Worm (Caenorhabditis elegans) whole organism, L4 larva: ENCODE data around the gene fipr-28.
A peak's percentile ranks its signal among the peaks of the same experiment; 100 is the strongest.

Source experiments
- F10B5.3 ChIP-seq: sonication (generic microtip); optimal IDR thresholded peaks from 2 replicates; lab custom pipeline; 2016; ENCODE audit warnings: mild to moderate bottlenecking, missing genetic modification characterization, missing compliant biosample characterization
- F26F4.8 ChIP-seq: fragments of 200-800 bp; sonication (Bioruptor generic); conservative IDR thresholded peaks from 2 replicates; pipeline ENCODE4 v1.3.6; 2022; ENCODE audit warnings: missing genetic modification characterization, missing compliant biosample characterization
- F49E8.2 ChIP-seq: sonication (generic microtip); optimal IDR thresholded peaks from 2 replicates; lab custom pipeline; 2016; ENCODE audit warnings: missing compliant biosample characterization, mild to moderate bottlenecking, missing genetic modification characterization, borderline replicate concordance
- T26A8.4 ChIP-seq: fragments of 200-800 bp; sonication (Bioruptor generic); IDR thresholded peaks from 2 replicates; pipeline ENCODE4 v1.3.6; 2022; ENCODE audit warnings: missing genetic modification characterization, missing compliant biosample characterization
- Y105C5A.15 ChIP-seq: fragments of 200-800 bp; sonication (Bioruptor generic); IDR thresholded peaks from 2 replicates; pipeline ENCODE4 v1.3.6; 2022; ENCODE audit warnings: missing genetic modification characterization, missing compliant biosample characterization
- Y48G9A.11 ChIP-seq: fragments of 200-800 bp; sonication (Bioruptor generic); IDR thresholded peaks from 2 replicates; pipeline ENCODE4 v1.3.6; 2022; ENCODE audit warnings: missing genetic modification reagents, missing genetic modification characterization, missing compliant biosample characterization
- ZK337.2 ChIP-seq: fragments of 200-800 bp; sonication (Bioruptor generic); IDR thresholded peaks from 2 replicates; pipeline ENCODE4 v1.3.6; 2022; ENCODE audit warnings: missing genetic modification reagents, missing genetic modification characterization, missing compliant biosample characterization
- aly-2 ChIP-seq: sonication (generic microtip); optimal IDR thresholded peaks from 2 replicates; lab custom pipeline; 2018; ENCODE audit warnings: missing biosample characterization, missing genetic modification characterization
- ama-1 ChIP-seq: fragments of 150-350 bp; optimal IDR thresholded peaks from 2 replicates; lab custom pipeline; 2014; ENCODE audit warnings: inconsistent platforms, mixed read lengths
- ceh-44 ChIP-seq: fragments of 200-800 bp; sonication (Bioruptor generic); IDR thresholded peaks from 2 replicates; pipeline ENCODE4 v1.3.6; 2022; ENCODE audit warnings: missing genetic modification reagents, missing genetic modification characterization, missing compliant biosample characterization
- ceh-62 ChIP-seq: sonication (generic microtip); optimal IDR thresholded peaks from 2 replicates; lab custom pipeline; 2017; ENCODE audit warnings: missing biosample characterization, missing genetic modification characterization
- daf-19 ChIP-seq: fragments of 200-800 bp; sonication (Bioruptor generic); conservative IDR thresholded peaks from 2 replicates; pipeline ENCODE4 v1.3.6; 2022; ENCODE audit warnings: missing genetic modification characterization, missing compliant biosample characterization
- daf-8 ChIP-seq: fragments of 200-800 bp; sonication (Bioruptor generic); IDR thresholded peaks from 2 replicates; pipeline ENCODE4 v1.3.6; 2022; ENCODE audit warnings: missing genetic modification characterization, missing compliant biosample characterization
- dmd-6 ChIP-seq: fragments of 200-800 bp; sonication (Bioruptor generic); IDR thresholded peaks from 2 replicates; pipeline ENCODE4 v1.3.6; 2022; ENCODE audit warnings: missing genetic modification reagents, missing genetic modification characterization, missing compliant biosample characterization
- dmd-8 ChIP-seq: fragments of 200-800 bp; sonication (Bioruptor generic); IDR thresholded peaks from 2 replicates; pipeline ENCODE4 v1.3.6; 2022; ENCODE audit warnings: missing genetic modification characterization, missing compliant biosample characterization
- dmd-9 ChIP-seq: fragments of 200-800 bp; sonication (Bioruptor generic); IDR thresholded peaks from 2 replicates; pipeline ENCODE4 v1.3.6; 2022; ENCODE audit warnings: missing genetic modification reagents, missing genetic modification characterization, missing compliant biosample characterization
- dpl-1 ChIP-seq: fragments of 150-350 bp; optimal IDR thresholded peaks from 2 replicates; lab custom pipeline; 2014; ENCODE audit warnings: missing biosample characterization, missing genetic modification reagents, missing genetic modification characterization
- duxl-1 ChIP-seq: sonication (generic microtip); optimal IDR thresholded peaks from 2 replicates; lab custom pipeline; 2016; ENCODE audit warnings: mild to moderate bottlenecking, missing genetic modification characterization, moderate library complexity, missing compliant biosample characterization; ENCODE audit not compliant: poor library complexity
- dve-1 ChIP-seq: sonication (generic microtip); optimal IDR thresholded peaks from 2 replicates; lab custom pipeline; 2017; ENCODE audit warnings: antibody characterized with exemption, mild to moderate bottlenecking, missing genetic modification characterization, missing compliant biosample characterization; ENCODE audit not compliant: insufficient read depth
- fkh-10 ChIP-seq: fragments of 150-350 bp; optimal IDR thresholded peaks from 2 replicates; lab custom pipeline; 2014; ENCODE audit warnings: missing biosample characterization, missing genetic modification reagents, missing genetic modification characterization
- fos-1 ChIP-seq: fragments of 150-350 bp; optimal IDR thresholded peaks from 2 replicates; lab custom pipeline; 2014; ENCODE audit warnings: missing biosample characterization, missing genetic modification characterization
- hlh-11 ChIP-seq: fragments of 200-800 bp; sonication (Bioruptor generic); optimal IDR thresholded peaks from 2 replicates; lab custom pipeline; 2018; ENCODE audit warnings: mild to moderate bottlenecking, missing genetic modification characterization, missing compliant biosample characterization
- jun-1 ChIP-seq: fragments of 150-350 bp; optimal IDR thresholded peaks from 2 replicates; lab custom pipeline; 2014; ENCODE audit warnings: missing biosample characterization, missing genetic modification reagents, missing genetic modification characterization
- lim-7 ChIP-seq: fragments of 200-800 bp; sonication (Bioruptor generic); IDR thresholded peaks from 2 replicates; pipeline ENCODE4 v1.3.6; 2022; ENCODE audit warnings: missing genetic modification characterization, missing compliant biosample characterization
- lin-1 ChIP-seq: fragments of 200-800 bp; sonication (Bioruptor generic); IDR thresholded peaks from 2 replicates; pipeline ENCODE4 v1.3.6; 2022; ENCODE audit warnings: missing genetic modification reagents, missing genetic modification characterization, missing compliant biosample characterization
- lin-15B ChIP-seq: fragments of 150-350 bp; sonication (generic microtip); optimal IDR thresholded peaks from 3 replicates; lab custom pipeline; 2014; ENCODE audit warnings: missing biosample characterization, missing genetic modification characterization
- lin-29 ChIP-seq: fragments of 200-800 bp; sonication (Bioruptor generic); IDR thresholded peaks from 2 replicates; pipeline ENCODE4 v1.3.6; 2022; ENCODE audit warnings: missing genetic modification reagents, missing genetic modification characterization, missing compliant biosample characterization
- lin-38 ChIP-seq: fragments of 200-800 bp; sonication (Bioruptor generic); IDR thresholded peaks from 2 replicates; pipeline ENCODE4 v1.3.6; 2022; ENCODE audit warnings: missing genetic modification reagents, missing genetic modification characterization, missing compliant biosample characterization
- mxl-3 ChIP-seq: fragments of 200-800 bp; sonication (Bioruptor generic); optimal IDR thresholded peaks from 2 replicates; lab custom pipeline; 2018; ENCODE audit warnings: mild to moderate bottlenecking, missing genetic modification characterization, missing compliant biosample characterization
- nhr-111 ChIP-seq: fragments of 200-800 bp; sonication (Bioruptor generic); optimal IDR thresholded peaks from 2 replicates; lab custom pipeline; 2018; ENCODE audit warnings: mild to moderate bottlenecking, missing genetic modification characterization, missing compliant biosample characterization
- nhr-237 ChIP-seq: sonication (generic microtip); optimal IDR thresholded peaks from 2 replicates; lab custom pipeline; 2017; ENCODE audit warnings: missing biosample characterization, missing genetic modification characterization
- nhr-28 ChIP-seq: fragments of 150-350 bp; optimal IDR thresholded peaks from 2 replicates; lab custom pipeline; 2014; ENCODE audit warnings: missing biosample characterization, missing genetic modification characterization
- nhr-41 ChIP-seq: fragments of 200-800 bp; sonication (Bioruptor generic); IDR thresholded peaks from 2 replicates; pipeline ENCODE4 v1.3.6; 2022; ENCODE audit warnings: missing genetic modification reagents, missing genetic modification characterization, missing compliant biosample characterization
- nhr-48 ChIP-seq: sonication (generic microtip); optimal IDR thresholded peaks from 2 replicates; lab custom pipeline; 2016; ENCODE audit warnings: mild to moderate bottlenecking, missing genetic modification characterization, missing compliant biosample characterization
- nhr-6 ChIP-seq: fragments of 150-350 bp; optimal IDR thresholded peaks from 2 replicates; lab custom pipeline; 2014; ENCODE audit warnings: missing biosample characterization, missing genetic modification characterization
- nhr-77 ChIP-seq: fragments of 150-350 bp; optimal IDR thresholded peaks from 2 replicates; lab custom pipeline; 2014; ENCODE audit warnings: missing biosample characterization, missing genetic modification characterization
- pqm-1 ChIP-seq: sonication (generic microtip); optimal IDR thresholded peaks from 2 replicates; lab custom pipeline; 2017; ENCODE audit warnings: missing biosample characterization, missing genetic modification characterization
- set-16 ChIP-seq: fragments of 200-800 bp; sonication (Bioruptor generic); IDR thresholded peaks from 2 replicates; pipeline ENCODE4 v1.3.6; 2022; ENCODE audit warnings: missing genetic modification reagents, missing genetic modification characterization, missing compliant biosample characterization
- skn-1 ChIP-seq: fragments of 150-350 bp; optimal IDR thresholded peaks from 2 replicates; lab custom pipeline; 2014; ENCODE audit warnings: missing biosample characterization, missing genetic modification characterization
- snpc-1.2 ChIP-seq: fragments of 200-800 bp; sonication (Bioruptor generic); IDR thresholded peaks from 2 replicates; pipeline ENCODE4 v1.3.6; 2022; ENCODE audit warnings: missing genetic modification reagents, missing genetic modification characterization, missing compliant biosample characterization
- spr-1 ChIP-seq: sonication (generic microtip); optimal IDR thresholded peaks from 2 replicates; lab custom pipeline; 2016; ENCODE audit warnings: mild to moderate bottlenecking, missing genetic modification characterization, missing compliant biosample characterization
- unc-130 ChIP-seq: sonication (generic microtip); optimal IDR thresholded peaks from 2 replicates; lab custom pipeline; 2016; ENCODE audit warnings: missing genetic modification reagents, missing genetic modification characterization, missing compliant biosample characterization
- unc-62 ChIP-seq, 3 experiments: fragments of 150-350 bp in 1 of 3; sonication (generic microtip); optimal IDR thresholded peaks in 2 of 3; peaks in 1 of 3; 1 replicate in 1 of 3; 2 replicates in 2 of 3; lab custom pipeline; 2014 to 2017; ENCODE audit warnings: missing biosample characterization in 3 of 3, missing genetic modification characterization in 3 of 3, missing genetic modification reagents in 3 of 3, missing genotype in 1 of 3
- vab-7 ChIP-seq: fragments of 200-800 bp; sonication (Bioruptor generic); IDR thresholded peaks from 2 replicates; pipeline ENCODE4 v1.3.6; 2022; ENCODE audit warnings: missing genetic modification reagents, missing genetic modification characterization, missing compliant biosample characterization

fipr-28 gene

DNA sequence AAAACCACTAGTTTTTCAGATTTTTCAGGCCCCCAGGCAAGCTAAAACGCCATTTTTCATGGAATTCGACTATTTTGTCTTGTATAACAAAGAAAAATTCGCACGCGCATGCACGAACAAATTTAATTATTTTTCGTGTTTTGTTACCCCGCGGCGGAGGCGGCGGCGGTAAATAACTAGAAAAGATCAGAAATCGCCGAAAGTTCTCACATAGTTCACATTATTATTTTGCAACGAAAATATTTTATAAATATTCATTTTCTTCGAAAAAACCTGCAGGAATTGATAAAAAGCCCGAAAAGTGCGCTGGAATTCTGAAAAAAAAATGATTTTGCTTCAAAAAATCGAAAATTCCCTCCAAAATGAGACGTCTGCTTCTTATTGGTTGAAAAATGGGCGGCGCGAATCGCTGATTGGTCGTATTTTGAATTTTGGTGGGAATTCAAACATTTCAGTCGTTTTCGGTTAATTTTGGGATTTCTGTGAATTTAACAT lies 29.8 kb downstream of the fipr-28 start (continued):
- no peak; the same call in 1 of the 2 replicates for TF ChIP-seq T26A8.4 (GFP tag; lab: Robert Waterston, UW)
- no peak for TF ChIP-seq nhr-28 (tag; lab: Kevin White, UChicago)
- TF ChIP-seq dmd-6 (GFP tag; lab: Robert Waterston, UW), result no peak
- TF ChIP-seq snpc-1.2, result no peak; the same call in 1 of the 2 replicates
- TF ChIP-seq lin-15B (tag; lab: Kevin White, UChicago), result no peak
- no peak for TF ChIP-seq daf-8
- no peak for TF ChIP-seq nhr-237 (tag; lab: Kevin White, UChicago)
- TF ChIP-seq Y105C5A.15 (GFP tag; lab: Robert Waterston, UW), result no peak
- no peak for TF ChIP-seq nhr-6 (tag; lab: Kevin White, UChicago)
- peak; percentile 48 for TF ChIP-seq F10B5.3 (tag; lab: Kevin White, UChicago)
- peak; percentile 62 for TF ChIP-seq lin-38 (GFP tag; lab: Robert Waterston, UW)
- TF ChIP-seq dmd-9, result no peak
- no peak for TF ChIP-seq ceh-44 (GFP tag; lab: Robert Waterston, UW)
- no peak for TF ChIP-seq nhr-48 (tag; lab: Kevin White, UChicago)
- TF ChIP-seq vab-7 (GFP tag; lab: Robert Waterston, UW), result no peak
- TF ChIP-seq fos-1 (tag; lab: Kevin White, UChicago), result no peak
- no peak for TF ChIP-seq mxl-3 (GFP tag; lab: Kevin White, UChicago)
- TF ChIP-seq jun-1 (tag; lab: Kevin White, UChicago), result no peak
- TF ChIP-seq fkh-10, result no peak
- TF ChIP-seq nhr-111, result no peak
- TF ChIP-seq spr-1, result peak; percentile 32
- TF ChIP-seq lin-1 (GFP tag; lab: Robert Waterston, UW), result no peak
- TF ChIP-seq dmd-8 (GFP tag; lab: Robert Waterston, UW), result no peak
- TF ChIP-seq hlh-11 (tag; lab: Kevin White, UChicago), result no peak
- no peak for TF ChIP-seq aly-2 (tag; lab: Kevin White, UChicago)
- TF ChIP-seq F26F4.8 (GFP tag; lab: Robert Waterston, UW), result no peak
- TF ChIP-seq unc-62 (GFP tag; optimal IDR thresholded peaks at IDR 0.05 in 1 of 2; lab: Kevin White, UChicago), result no peak
- TF ChIP-seq unc-62 (tag; optimal IDR thresholded peaks at IDR 0.05; lab: Kevin White, UChicago), result no peak
- TF ChIP-seq ZK337.2 (GFP tag; lab: Robert Waterston, UW), result no peak
- TF ChIP-seq ceh-62 (tag; lab: Kevin White, UChicago), result no peak
- no peak for TF ChIP-seq set-16
- no peak for TF ChIP-seq nhr-77 (tag; lab: Kevin White, UChicago)
- TF ChIP-seq ama-1, result peak; percentile 50
- no peak for TF ChIP-seq dpl-1 (GFP tag; lab: Kevin White, UChicago)
- no peak for TF ChIP-seq skn-1 (tag; lab: Kevin White, UChicago)
- TF ChIP-seq lin-29 (GFP tag; lab: Robert Waterston, UW), result no peak
- no peak for TF ChIP-seq lim-7 (GFP tag; lab: Robert Waterston, UW)
- no peak for TF ChIP-seq nhr-41 (GFP tag; lab: Robert Waterston, UW)
- TF ChIP-seq F49E8.2, result peak; percentile 49
- no peak for TF ChIP-seq daf-19 (GFP tag; lab: Robert Waterston, UW)
- no peak for TF ChIP-seq duxl-1 (tag; lab: Kevin White, UChicago)
- no peak for TF ChIP-seq unc-130 (GFP tag; lab: Kevin White, UChicago)
- TF ChIP-seq Y48G9A.11 (GFP tag; lab: Robert Waterston, UW), result no peak
- TF ChIP-seq pqm-1 (tag; lab: Kevin White, UChicago), result no peak
- TF ChIP-seq dve-1 (tag; lab: Kevin White, UChicago), result no peak
